Worm (Caenorhabditis elegans) whole organism, L4/young adult: Measurements from ENCODE around the gene ssl-1.

Source experiments
- W03F9.2 ChIP-seq: fragments of 150-350 bp; optimal IDR thresholded peaks from 2 replicates; lab custom pipeline; 2014; ENCODE audit warnings: missing biosample characterization, missing genetic modification characterization
- him-1 ChIP-seq: sonication (generic microtip); optimal IDR thresholded peaks from 2 replicates; lab custom pipeline; 2016; ENCODE audit warnings: missing genotype, missing genetic modification reagents, missing genetic modification characterization, missing compliant biosample characterization

ce11 chrIII:12699194-12699593 is 15.2 kb upstream of the ssl-1 start, which contains the start of gene sas-1:
- no peak for TF ChIP-seq him-1 (tag; lab: Kevin White, UChicago)
- TF ChIP-seq W03F9.2 (tag; lab: Kevin White, UChicago) = no peak
